Fruit fly (Drosophila melanogaster) whole organism, embryonic: ENCODE measurements around the gene Hr78.

Source experiments
- B-H1 ChIP-seq: fragments of 200-800 bp; sonication (Bioruptor generic); IDR thresholded peaks from 3 replicates; pipeline ENCODE4 v1.3.6; 2022; ENCODE audit warnings: missing biosample characterization, missing genetic modification characterization
- CG13624 ChIP-seq: fragments of 200-800 bp; sonication (Bioruptor generic); optimal IDR thresholded peaks from 2 replicates; lab custom pipeline; 2016; ENCODE audit warnings: missing biosample characterization, missing genetic modification characterization
- CG1602 ChIP-seq: fragments of 200-800 bp; sonication (Bioruptor generic); optimal IDR thresholded peaks from 3 replicates; lab custom pipeline; 2016; ENCODE audit warnings: missing biosample characterization, missing genetic modification characterization
- CG17802 ChIP-seq: fragments of 200-800 bp; sonication (Bioruptor generic); optimal IDR thresholded peaks from 2 replicates; lab custom pipeline; 2018; ENCODE audit warnings: missing biosample characterization, mild to moderate bottlenecking, missing genetic modification characterization, moderate library complexity
- CG18011 ChIP-seq: fragments of 200-800 bp; sonication (Bioruptor generic); optimal IDR thresholded peaks from 2 replicates; lab custom pipeline; 2017; ENCODE audit warnings: missing biosample characterization, missing genetic modification characterization, mild to moderate bottlenecking, moderate library complexity, missing genotype
- CG2129 ChIP-seq: fragments of 200-800 bp; sonication (Bioruptor generic); IDR thresholded peaks from 2 replicates; pipeline ENCODE4 v1.3.6; 2022; ENCODE audit warnings: missing biosample characterization, missing genetic modification characterization; ENCODE audit not compliant: partially characterized antibody
- CG2889 ChIP-seq: fragments of 200-800 bp; sonication (Bioruptor generic); IDR thresholded peaks from 3 replicates; pipeline ENCODE4 v1.3.6; 2022; ENCODE audit warnings: missing biosample characterization, missing genetic modification characterization
- CG42726 ChIP-seq: fragments of 200-800 bp; sonication (Bioruptor generic); IDR thresholded peaks from 2 replicates; pipeline ENCODE4 v1.3.6; 2022; ENCODE audit warnings: missing biosample characterization, missing genetic modification characterization; ENCODE audit not compliant: partially characterized antibody
- CG4328 ChIP-seq: fragments of 200-800 bp; sonication (Bioruptor generic); optimal IDR thresholded peaks from 3 replicates; lab custom pipeline; 2017; ENCODE audit warnings: missing biosample characterization, missing genetic modification reagents, missing genetic modification characterization
- CG4617 ChIP-seq: fragments of 200-800 bp; sonication (Bioruptor generic); optimal IDR thresholded peaks from 3 replicates; lab custom pipeline; 2016; ENCODE audit warnings: missing biosample characterization, missing genetic modification characterization, borderline replicate concordance
- CoRest ChIP-seq: fragments of 200-800 bp; sonication (Bioruptor generic); optimal IDR thresholded peaks from 3 replicates; lab custom pipeline; 2018; ENCODE audit warnings: missing biosample characterization, mild to moderate bottlenecking, missing genetic modification characterization, moderate library complexity
- Dad ChIP-seq: fragments of 200-800 bp; sonication (Bioruptor generic); optimal IDR thresholded peaks from 3 replicates; lab custom pipeline; 2016; ENCODE audit warnings: missing biosample characterization, missing genetic modification characterization
- Dp ChIP-seq: fragments of 200-800 bp; sonication (Bioruptor generic); optimal IDR thresholded peaks from 2 replicates; lab custom pipeline; 2018; ENCODE audit warnings: missing biosample characterization, mild to moderate bottlenecking, missing genetic modification characterization, moderate library complexity
- Lhr ChIP-seq: fragments of 200-800 bp; sonication (Bioruptor generic); optimal IDR thresholded peaks from 3 replicates; lab custom pipeline; 2017; ENCODE audit warnings: mild to moderate bottlenecking, missing biosample characterization, missing genetic modification reagents, missing genetic modification characterization
- Lim3 ChIP-seq: fragments of 200-800 bp; sonication (Bioruptor generic); IDR thresholded peaks from 2 replicates; pipeline ENCODE4 v1.3.6; 2022; ENCODE audit warnings: missing biosample characterization, missing genetic modification characterization
- MESR4 ChIP-seq: fragments of 200-800 bp; sonication (Bioruptor generic); optimal IDR thresholded peaks from 2 replicates; lab custom pipeline; 2018; ENCODE audit warnings: missing biosample characterization, mild to moderate bottlenecking, missing genetic modification characterization, moderate library complexity
- NC2α ChIP-seq: fragments of 200-800 bp; sonication (Bioruptor generic); optimal IDR thresholded peaks from 2 replicates; lab custom pipeline; 2016; ENCODE audit warnings: missing biosample characterization, missing genetic modification characterization
- Neu2 ChIP-seq: fragments of 200-800 bp; sonication (Bioruptor generic); optimal IDR thresholded peaks from 3 replicates; lab custom pipeline; 2016; ENCODE audit warnings: missing biosample characterization, missing genetic modification characterization, borderline replicate concordance
- Nf-YB ChIP-seq: fragments of 200-800 bp; sonication (Bioruptor generic); optimal IDR thresholded peaks from 3 replicates; lab custom pipeline; 2019; ENCODE audit warnings: missing biosample characterization, mild to moderate bottlenecking, missing genetic modification characterization, moderate library complexity
- Sox100B ChIP-seq: fragments of 200-800 bp; sonication (Bioruptor generic); optimal IDR thresholded peaks from 3 replicates; lab custom pipeline; 2018; ENCODE audit warnings: missing biosample characterization, mild to moderate bottlenecking, missing genetic modification characterization
- Spps ChIP-seq: fragments of 200-800 bp; sonication (Bioruptor generic); optimal IDR thresholded peaks from 2 replicates; lab custom pipeline; 2018; ENCODE audit warnings: missing biosample characterization, mild to moderate bottlenecking, missing genetic modification characterization
- YL-1 ChIP-seq: fragments of 200-800 bp; sonication (Bioruptor generic); optimal IDR thresholded peaks from 3 replicates; lab custom pipeline; 2017; ENCODE audit warnings: missing biosample characterization, mild to moderate bottlenecking, missing genetic modification characterization
- abd-A ChIP-seq: fragments of 200-800 bp; sonication (Bioruptor generic); optimal IDR thresholded peaks from 3 replicates; lab custom pipeline; 2019; ENCODE audit warnings: missing biosample characterization, mild to moderate bottlenecking, missing genetic modification characterization, moderate library complexity
- aop ChIP-seq: fragments of 200-800 bp; sonication (Bioruptor generic); IDR thresholded peaks from 2 replicates; pipeline ENCODE4 v1.3.6; 2022; ENCODE audit warnings: missing biosample characterization, missing genetic modification characterization
- ap ChIP-seq: fragments of 200-800 bp; sonication (Bioruptor generic); IDR thresholded peaks from 2 replicates; pipeline ENCODE4 v1.3.6; 2022; ENCODE audit warnings: missing biosample characterization, missing genetic modification characterization
- ash1 ChIP-seq: fragments of 200-800 bp; sonication (Bioruptor generic); optimal IDR thresholded peaks from 2 replicates; lab custom pipeline; 2018; ENCODE audit warnings: missing biosample characterization, mild to moderate bottlenecking, missing genetic modification characterization
- bsh ChIP-seq, 2 experiments: fragments of 200-800 bp; sonication (Bioruptor generic); optimal IDR thresholded peaks; 2 replicates each; lab custom pipeline; 2017 to 2018; ENCODE audit warnings: mild to moderate bottlenecking in 2 of 2, missing biosample characterization in 2 of 2, missing genetic modification characterization in 2 of 2, moderate library complexity in 1 of 2
- btn ChIP-seq: fragments of 200-800 bp; sonication (Bioruptor generic); optimal IDR thresholded peaks from 2 replicates; lab custom pipeline; 2016; ENCODE audit warnings: missing biosample characterization, missing genetic modification characterization
- chm ChIP-seq: fragments of 200-800 bp; sonication (Bioruptor generic); IDR thresholded peaks from 2 replicates; pipeline ENCODE4 v1.3.6; 2022; ENCODE audit warnings: missing biosample characterization, missing genetic modification characterization
- dysf ChIP-seq: fragments of 200-800 bp; sonication (Bioruptor generic); IDR thresholded peaks from 3 replicates; pipeline ENCODE4 v1.3.6; 2022; ENCODE audit warnings: missing biosample characterization, missing genetic modification characterization
- exex ChIP-seq: fragments of 200-800 bp; sonication (Bioruptor generic); optimal IDR thresholded peaks from 4 replicates; lab custom pipeline; 2018; ENCODE audit warnings: missing biosample characterization, mild to moderate bottlenecking, missing genetic modification characterization, moderate library complexity
- fd64A ChIP-seq: fragments of 200-800 bp; sonication (Bioruptor generic); optimal IDR thresholded peaks from 3 replicates; lab custom pipeline; 2018; ENCODE audit warnings: missing biosample characterization, mild to moderate bottlenecking, missing genetic modification characterization
- ftz-f1 ChIP-seq: fragments of 200-800 bp; sonication (Bioruptor generic); optimal IDR thresholded peaks from 2 replicates; lab custom pipeline; 2016; ENCODE audit warnings: missing biosample characterization, missing genetic modification characterization
- gcm2 ChIP-seq: fragments of 200-800 bp; sonication (Bioruptor generic); optimal IDR thresholded peaks from 2 replicates; lab custom pipeline; 2016; ENCODE audit warnings: missing biosample characterization, missing genetic modification characterization
- grn ChIP-seq: fragments of 200-800 bp; sonication (Bioruptor generic); optimal IDR thresholded peaks from 3 replicates; lab custom pipeline; 2017; ENCODE audit warnings: missing biosample characterization, missing genetic modification characterization
- hth ChIP-seq: fragments of >200 bp; optimal IDR thresholded peaks from 2 replicates; lab custom pipeline; 2017; ENCODE audit warnings: inconsistent platforms
- ind ChIP-seq: fragments of 200-800 bp; sonication (Bioruptor generic); optimal IDR thresholded peaks from 3 replicates; lab custom pipeline; 2016; ENCODE audit warnings: missing biosample characterization, missing genetic modification characterization
- knrl ChIP-seq: fragments of 200-800 bp; sonication (Bioruptor generic); IDR thresholded peaks from 3 replicates; pipeline ENCODE4 v1.3.6; 2022; ENCODE audit warnings: missing biosample characterization, missing genetic modification characterization; ENCODE audit not compliant: partially characterized antibody
- lmd ChIP-seq: fragments of 200-800 bp; sonication (Bioruptor generic); IDR thresholded peaks from 2 replicates; pipeline ENCODE4 v1.3.6; 2022; ENCODE audit warnings: missing biosample characterization, missing genetic modification characterization
- lov ChIP-seq, 2 experiments: fragments of 200-800 bp in 1 of 2; fragments of >200 bp in 1 of 2; sonication (Bioruptor generic) in 1 of 2; IDR thresholded peaks in 1 of 2; optimal IDR thresholded peaks in 1 of 2; 2 replicates in 1 of 2; 3 replicates in 1 of 2; pipeline versions ENCODE4 v1.3.6 to Lab custom; 2017 to 2022; ENCODE audit warnings: missing biosample characterization in 1 of 2, missing genetic modification characterization in 1 of 2
- row ChIP-seq: fragments of 200-800 bp; sonication (Bioruptor generic); IDR thresholded peaks from 3 replicates; pipeline ENCODE4 v1.3.6; 2022; ENCODE audit warnings: missing biosample characterization, missing genetic modification characterization
- sr ChIP-seq: fragments of 200-800 bp; sonication (Bioruptor generic); IDR thresholded peaks from 3 replicates; pipeline ENCODE4 v1.3.6; 2022; ENCODE audit warnings: missing biosample characterization, missing genetic modification characterization
- tio ChIP-seq: fragments of 200-800 bp; sonication (Bioruptor generic); optimal IDR thresholded peaks from 2 replicates; lab custom pipeline; 2017; ENCODE audit warnings: missing biosample characterization, missing genetic modification characterization, inconsistent platforms
- tup ChIP-seq: fragments of 200-800 bp; sonication (Bioruptor generic); optimal IDR thresholded peaks from 2 replicates; lab custom pipeline; 2016; ENCODE audit warnings: missing biosample characterization, mild to moderate bottlenecking, missing genetic modification characterization, moderate library complexity
- twi ChIP-seq: fragments of 200-800 bp; optimal IDR thresholded peaks from 2 replicates; lab custom pipeline; 2019; ENCODE audit warnings: missing biosample characterization, mild to moderate bottlenecking, missing genetic modification characterization, moderate library complexity
- unc-4 ChIP-seq: fragments of 200-800 bp; sonication (Bioruptor generic); IDR thresholded peaks from 2 replicates; pipeline ENCODE4 v1.3.6; 2022; ENCODE audit warnings: missing biosample characterization, missing genetic modification characterization; ENCODE audit not compliant: partially characterized antibody
- z ChIP-seq: fragments of 200-800 bp; sonication (Bioruptor generic); IDR thresholded peaks from 3 replicates; pipeline ENCODE4 v1.3.6; 2022; ENCODE audit warnings: missing biosample characterization, missing genetic modification characterization

Gene Hr78

DNA sequence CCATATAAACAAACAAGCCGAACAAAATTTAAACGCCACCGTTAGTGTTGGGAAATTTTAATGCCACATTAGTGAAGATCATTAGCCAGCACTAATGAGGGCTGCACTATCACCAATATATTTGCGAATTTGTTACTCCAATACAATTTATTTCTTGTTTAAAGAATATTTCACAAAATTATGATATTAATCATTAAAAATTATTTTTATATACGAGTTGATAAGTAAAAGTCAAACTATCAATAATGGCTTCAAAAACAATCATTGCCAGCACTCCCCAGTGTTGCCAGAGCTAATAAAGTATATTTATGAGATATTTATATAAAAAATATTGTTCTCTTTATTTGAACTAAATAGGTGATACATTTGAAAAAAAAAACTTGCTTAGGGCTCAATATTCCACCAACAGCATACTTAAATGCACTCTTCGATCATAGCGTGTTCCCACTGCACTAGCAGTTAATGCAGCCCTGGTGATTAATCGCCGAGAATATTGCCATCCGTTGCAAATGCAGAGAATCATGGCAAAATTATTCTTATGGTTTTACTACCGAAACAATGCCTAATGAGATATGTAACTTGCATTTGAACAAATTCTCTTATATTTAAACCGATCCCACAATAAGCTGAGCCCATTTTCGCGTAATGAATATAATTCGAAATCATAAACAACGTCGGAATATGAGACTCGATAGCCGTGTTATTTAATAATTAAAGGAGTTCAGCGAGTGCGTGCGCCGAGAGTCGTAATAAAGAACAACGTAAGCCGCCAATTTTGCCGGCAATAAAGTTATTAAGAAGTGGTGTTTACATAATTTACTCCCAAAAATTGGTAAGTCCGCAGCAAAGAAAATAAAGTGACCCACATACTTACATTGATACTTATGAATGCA, 18.8 kb upstream of the Hr78 start, which contains the start of the genes SAK and Cdk12 (continued):
- TF ChIP-seq Nf-YB (GFP tag; lab: Kevin White, UChicago) (peak; percentile 69), Dad (GFP tag; lab: Kevin White, UChicago) (peak; percentile 48), ftz-f1 (GFP tag; lab: Kevin White, UChicago) (no peak), sr (GFP tag; lab: Robert Waterston, UW) (peak; percentile 5; the same call in 1 of the 3 replicates), NC2α (no peak), z (no peak), unc-4 (GFP tag; lab: Robert Waterston, UW) (peak; percentile 37; the same call in 1 of the 2 replicates), aop (GFP tag; lab: Robert Waterston, UW) (peak; percentile 47; the same call in 1 of the 2 replicates), knrl (peak; percentile 64), ind (GFP tag; lab: Kevin White, UChicago) (peak; percentile 86), row (GFP tag; lab: Robert Waterston, UW) (peak; percentile 96), Lhr (GFP tag; lab: Kevin White, UChicago) (peak; percentile 65), hth (lab: Kevin White, UChicago) (no peak), CG17802 (tag; lab: Kevin White, UChicago) (peak; percentile 88), CG2129 (no peak), lov (optimal IDR thresholded peaks at IDR 0.05; lab: Kevin White, UChicago) (no peak), lov (GFP tag; IDR thresholded peaks at IDR 0.05; lab: Robert Waterston, UW) (no peak), ap (GFP tag; lab: Robert Waterston, UW) (0 out of 2 replicates have a peak, but pooled peaks have one; percentile 59), CG18011 (GFP tag; lab: Kevin White, UChicago) (peak; percentile 61), dysf (GFP tag; lab: Robert Waterston, UW) (peak; percentile 86), CG4328 (GFP tag; lab: Kevin White, UChicago) (peak; percentile 87), twi (peak; percentile 71), tup (GFP tag; lab: Kevin White, UChicago) (peak; percentile 77), CG13624 (GFP tag; lab: Kevin White, UChicago) (peak; percentile 49), exex (tag; lab: Kevin White, UChicago) (peak; percentile 69), CoRest (tag; lab: Kevin White, UChicago) (peak; percentile 91), Sox100B (GFP tag; lab: Kevin White, UChicago) (peak; percentile 89), CG1602 (GFP tag; lab: Kevin White, UChicago) (peak; percentile 88), chm (GFP tag; lab: Robert Waterston, UW) (peak; percentile 28), YL-1 (GFP tag; lab: Kevin White, UChicago) (peak; percentile 69), gcm2 (no peak), Neu2 (no peak), CG42726 (GFP tag; lab: Robert Waterston, UW) (no peak), ash1 (GFP tag; lab: Kevin White, UChicago) (no peak), Lim3 (GFP tag; lab: Robert Waterston, UW) (no peak), btn (GFP tag; lab: Kevin White, UChicago) (peak; percentile 1), Dp (GFP tag; lab: Kevin White, UChicago) (peak; percentile 74), Spps (tag; lab: Kevin White, UChicago) (peak; percentile 55), B-H1 (GFP tag; lab: Robert Waterston, UW) (peak; percentile 61), tio (GFP tag; lab: Kevin White, UChicago) (peak; percentile 88), grn (no peak), abd-A (tag; lab: Kevin White, UChicago) (peak; percentile 77), CG2889 (GFP tag; lab: Robert Waterston, UW) (peak; percentile 81; the same call in 2 of the 3 replicates), CG4617 (GFP tag; lab: Kevin White, UChicago) (peak; percentile 80), bsh (GFP tag; optimal IDR thresholded peaks at IDR 0.05; lab: Kevin White, UChicago) (peak; percentile 17 to 83), MESR4 (GFP tag; lab: Kevin White, UChicago) (peak; percentile 89), lmd (GFP tag; lab: Robert Waterston, UW) (peak; percentile 87), fd64A (GFP tag; lab: Kevin White, UChicago) (peak; percentile 16)
